Fruit fly (Drosophila melanogaster): ENCODE data around the gene Gprk2.
A peak's percentile ranks its signal among the peaks of the same experiment; 100 is the strongest.

DNA sequence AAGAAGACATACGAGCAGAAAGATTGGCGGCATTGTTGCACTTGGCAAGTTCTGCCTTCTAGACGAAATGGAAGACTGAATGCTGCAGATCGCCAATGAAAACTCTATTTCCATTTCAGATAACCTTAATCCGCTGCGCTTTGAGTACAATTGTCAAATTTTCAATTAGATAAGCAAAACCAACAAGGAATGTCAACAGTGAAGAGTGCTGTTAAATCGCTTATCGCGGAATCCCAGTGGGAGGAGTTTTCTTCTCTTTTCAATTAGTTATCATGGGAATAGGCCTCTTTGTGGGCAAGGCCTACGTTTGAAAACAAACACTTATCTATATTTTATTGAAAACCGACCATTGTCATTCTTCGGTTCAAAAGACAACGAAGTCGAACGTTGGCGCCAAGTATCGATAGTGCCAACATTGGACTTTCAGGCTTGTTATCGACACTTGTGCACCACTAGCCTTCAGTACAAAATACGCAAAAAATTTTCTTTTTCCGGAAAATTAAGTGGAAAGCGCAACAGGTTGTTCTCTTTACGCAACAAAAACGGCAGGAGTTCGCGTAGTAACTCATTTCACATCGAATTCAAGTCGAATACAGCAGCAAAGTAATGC lies 9.7 kb upstream of the Gprk2 start, which contains the start of the genes Ugt35D1 and Gcn2:
- TF ChIP-seq CG8478 (optimal IDR thresholded peaks at IDR 0.05): no peak
- peak in 1 of 2 experiments; percentile 15 for TF ChIP-seq CTCF (optimal IDR thresholded peaks at IDR 0.05)
